Fruit fly (Drosophila melanogaster) whole organism, embryonic: ENCODE results near the gene sicily.

Source experiments
- CG10274 ChIP-seq: fragments of 200-800 bp; sonication (Bioruptor generic); optimal IDR thresholded peaks from 3 replicates; lab custom pipeline; 2017; ENCODE audit warnings: missing biosample characterization, mild to moderate bottlenecking, missing genetic modification characterization
- CG10565 ChIP-seq: fragments of 200-800 bp; sonication (Bioruptor generic); optimal IDR thresholded peaks from 3 replicates; lab custom pipeline; 2016; ENCODE audit warnings: missing biosample characterization, mild to moderate bottlenecking, missing genetic modification characterization
- CG11085 ChIP-seq: fragments of 200-800 bp; sonication (Bioruptor generic); IDR thresholded peaks from 2 replicates; pipeline ENCODE4 v1.3.6; 2022; ENCODE audit warnings: missing biosample characterization, missing genetic modification characterization
- CG11093 ChIP-seq: fragments of 200-800 bp; sonication (Bioruptor generic); IDR thresholded peaks from 3 replicates; pipeline ENCODE4 v1.3.6; 2022; ENCODE audit warnings: missing biosample characterization, missing genetic modification characterization
- CG12219 ChIP-seq: fragments of 200-800 bp; sonication (Bioruptor generic); optimal IDR thresholded peaks from 3 replicates; lab custom pipeline; 2018; ENCODE audit warnings: missing biosample characterization, mild to moderate bottlenecking, missing genetic modification characterization
- CG14050 ChIP-seq: fragments of 200-800 bp; sonication (Bioruptor generic); IDR thresholded peaks from 3 replicates; pipeline ENCODE4 v1.3.6; 2022; ENCODE audit warnings: missing biosample characterization, missing genetic modification characterization
- CG15011 ChIP-seq: fragments of 200-800 bp; sonication (Bioruptor generic); optimal IDR thresholded peaks from 3 replicates; lab custom pipeline; 2018; ENCODE audit warnings: missing biosample characterization, mild to moderate bottlenecking, missing genetic modification characterization
- CG17829 ChIP-seq: fragments of 200-800 bp; optimal IDR thresholded peaks from 2 replicates; lab custom pipeline; 2019; ENCODE audit warnings: missing biosample characterization, mild to moderate bottlenecking, missing genetic modification characterization, moderate library complexity
- CG18476 ChIP-seq: fragments of 200-800 bp; sonication (Bioruptor generic); optimal IDR thresholded peaks from 2 replicates; lab custom pipeline; 2016; ENCODE audit warnings: missing biosample characterization, mild to moderate bottlenecking, missing genetic modification characterization
- CG3995 ChIP-seq: fragments of 200-800 bp; sonication (Bioruptor generic); optimal IDR thresholded peaks from 3 replicates; lab custom pipeline; 2016; ENCODE audit warnings: missing biosample characterization, missing genetic modification characterization
- CG7745 ChIP-seq: fragments of 200-800 bp; sonication (Bioruptor generic); optimal IDR thresholded peaks from 2 replicates; lab custom pipeline; 2018; ENCODE audit warnings: missing biosample characterization, mild to moderate bottlenecking, missing genetic modification characterization, moderate library complexity
- CG7839 ChIP-seq: fragments of 200-800 bp; sonication (Bioruptor generic); optimal IDR thresholded peaks from 3 replicates; lab custom pipeline; 2018; ENCODE audit warnings: missing biosample characterization, mild to moderate bottlenecking, missing genetic modification characterization, moderate library complexity
- CkIIα-i1 ChIP-seq: fragments of 200-800 bp; sonication (Bioruptor generic); IDR thresholded peaks from 2 replicates; pipeline ENCODE4 v1.3.6; 2022; ENCODE audit warnings: missing biosample characterization, missing genetic modification characterization
- Dp ChIP-seq: fragments of 200-800 bp; sonication (Bioruptor generic); optimal IDR thresholded peaks from 2 replicates; lab custom pipeline; 2018; ENCODE audit warnings: missing biosample characterization, mild to moderate bottlenecking, missing genetic modification characterization, moderate library complexity
- Gsc ChIP-seq: fragments of 200-800 bp; sonication (Bioruptor generic); IDR thresholded peaks from 2 replicates; pipeline ENCODE4 v1.3.6; 2022; ENCODE audit warnings: missing biosample characterization, missing genetic modification characterization
- Gug ChIP-seq: fragments of 200-800 bp; sonication (Bioruptor generic); IDR thresholded peaks from 4 replicates; pipeline ENCODE4 v1.3.6; 2022; ENCODE audit warnings: missing biosample characterization, missing genetic modification characterization
- HLH4C ChIP-seq: fragments of 200-800 bp; sonication (Bioruptor generic); IDR thresholded peaks from 3 replicates; pipeline ENCODE4 v1.3.6; 2022; ENCODE audit warnings: missing biosample characterization, missing genetic modification characterization; ENCODE audit not compliant: partially characterized antibody
- Hey ChIP-seq: fragments of 200-800 bp; sonication (Bioruptor generic); optimal IDR thresholded peaks from 3 replicates; lab custom pipeline; 2018; ENCODE audit warnings: missing biosample characterization, mild to moderate bottlenecking, missing genetic modification characterization
- Hr39 ChIP-seq: fragments of >200 bp; optimal IDR thresholded peaks from 2 replicates; lab custom pipeline; 2017
- MTF-1 ChIP-seq: fragments of 200-800 bp; sonication (Bioruptor generic); optimal IDR thresholded peaks from 2 replicates; lab custom pipeline; 2018; ENCODE audit warnings: missing biosample characterization, mild to moderate bottlenecking, missing genetic modification characterization, borderline replicate concordance
- Myb ChIP-seq: fragments of 200-800 bp; sonication (Bioruptor generic); optimal IDR thresholded peaks from 2 replicates; lab custom pipeline; 2016; ENCODE audit warnings: missing biosample characterization, missing genetic modification characterization
- Sin3A ChIP-seq: fragments of >200 bp; optimal IDR thresholded peaks from 2 replicates; lab custom pipeline; 2018
- Six4 ChIP-seq: fragments of 200-800 bp; sonication (Bioruptor generic); optimal IDR thresholded peaks from 2 replicates; lab custom pipeline; 2016; ENCODE audit warnings: missing biosample characterization, missing genetic modification characterization
- Sry-β ChIP-seq: fragments of 200-800 bp; sonication (Bioruptor generic); optimal IDR thresholded peaks from 2 replicates; lab custom pipeline; 2018; ENCODE audit warnings: missing biosample characterization, mild to moderate bottlenecking, missing genetic modification characterization, moderate library complexity
- Taf1 ChIP-seq: fragments of 200-800 bp; sonication (Bioruptor generic); IDR thresholded peaks from 2 replicates; pipeline ENCODE4 v1.3.6; 2022; ENCODE audit warnings: missing biosample characterization, missing genetic modification characterization
- ase ChIP-seq: fragments of 200-800 bp; sonication (Bioruptor generic); IDR thresholded peaks from 3 replicates; pipeline ENCODE4 v1.3.6; 2022; ENCODE audit warnings: missing biosample characterization, missing genetic modification characterization
- cato ChIP-seq: fragments of 200-800 bp; sonication (Bioruptor generic); optimal IDR thresholded peaks from 2 replicates; lab custom pipeline; 2016; ENCODE audit warnings: missing biosample characterization, missing genetic modification characterization, borderline replicate concordance
- dmrt11E ChIP-seq: fragments of 200-800 bp; sonication (Bioruptor generic); optimal IDR thresholded peaks from 3 replicates; lab custom pipeline; 2018; ENCODE audit warnings: missing biosample characterization, mild to moderate bottlenecking, missing genetic modification characterization, moderate library complexity
- grau ChIP-seq: fragments of 200-800 bp; optimal IDR thresholded peaks from 3 replicates; lab custom pipeline; 2019; ENCODE audit warnings: missing biosample characterization, mild to moderate bottlenecking, missing genetic modification characterization, moderate library complexity
- lilli ChIP-seq: fragments of 200-800 bp; sonication (Bioruptor generic); optimal IDR thresholded peaks from 3 replicates; lab custom pipeline; 2016; ENCODE audit warnings: missing biosample characterization, missing genetic modification characterization
- nau ChIP-seq: fragments of 200-800 bp; sonication (Bioruptor generic); optimal IDR thresholded peaks from 3 replicates; lab custom pipeline; 2017; ENCODE audit warnings: missing biosample characterization, mild to moderate bottlenecking, missing genetic modification characterization, missing genetic modification reagents
- nmo ChIP-seq: fragments of 200-800 bp; sonication (Bioruptor generic); optimal IDR thresholded peaks from 2 replicates; lab custom pipeline; 2018; ENCODE audit warnings: missing biosample characterization, mild to moderate bottlenecking, missing genetic modification characterization, moderate library complexity
- pb ChIP-seq: fragments of 200-800 bp; sonication (Bioruptor generic); optimal IDR thresholded peaks from 3 replicates; lab custom pipeline; 2016; ENCODE audit warnings: missing biosample characterization, missing genetic modification characterization
- pfk ChIP-seq: fragments of 200-800 bp; sonication (Bioruptor generic); optimal IDR thresholded peaks from 2 replicates; lab custom pipeline; 2018; ENCODE audit warnings: missing biosample characterization, mild to moderate bottlenecking, missing genetic modification characterization, moderate library complexity
- prd ChIP-seq, 3 experiments: fragments of >200 bp in 2 of 3; fragments of 200-800 bp in 1 of 3; sonication (Bioruptor generic) in 1 of 3; optimal IDR thresholded peaks in 2 of 3; IDR thresholded peaks in 1 of 3; 2 replicates in 2 of 3; 3 replicates in 1 of 3; pipeline versions ENCODE4 v1.3.6 to Lab custom; 2017 to 2022; ENCODE audit warnings: missing biosample characterization in 1 of 3, missing genetic modification characterization in 1 of 3
- sens ChIP-seq: fragments of 200-800 bp; sonication (Bioruptor generic); peaks from one replicate; lab custom pipeline; 2016; ENCODE audit warnings: missing biosample characterization, missing genetic modification characterization
- sisA ChIP-seq: fragments of 200-800 bp; sonication (Bioruptor generic); IDR thresholded peaks from 2 replicates; pipeline ENCODE4 v1.3.6; 2022; ENCODE audit warnings: missing biosample characterization, missing genetic modification characterization
- tgo ChIP-seq: fragments of 200-800 bp; sonication (Bioruptor generic); IDR thresholded peaks from 3 replicates; pipeline ENCODE4 v1.3.6; 2022; ENCODE audit warnings: missing biosample characterization, missing genetic modification characterization
- toy ChIP-seq: fragments of 200-800 bp; sonication (Bioruptor generic); IDR thresholded peaks from 2 replicates; pipeline ENCODE4 v1.3.6; 2022; ENCODE audit warnings: missing biosample characterization, missing genetic modification characterization

Gene sicily

dm6 chrX:11854758-11855465, 36.6 kb upstream of the sicily start, which contains the start of the genes CG10347 and ATP7 (continued):
- TF ChIP-seq CG10274 = no peak
- no peak for TF ChIP-seq sisA (GFP tag; lab: Robert Waterston, UW)
- TF ChIP-seq Sin3A (lab: Kevin White, UChicago) = peak; percentile 72
- no peak for TF ChIP-seq tgo (GFP tag; lab: Robert Waterston, UW)
- peak; percentile 47 for TF ChIP-seq nmo (GFP tag; lab: Kevin White, UChicago)
- TF ChIP-seq HLH4C (GFP tag; lab: Robert Waterston, UW) = peak; percentile 93
- TF ChIP-seq CG14050 (GFP tag; lab: Robert Waterston, UW) = no peak
- no peak for TF ChIP-seq Hr39 (lab: Kevin White, UChicago)
- TF ChIP-seq Taf1 (GFP tag; lab: Robert Waterston, UW) = no peak
- no peak for TF ChIP-seq CG12219
- no peak for TF ChIP-seq cato (GFP tag; lab: Kevin White, UChicago)
- no peak for TF ChIP-seq dmrt11E
- no peak for TF ChIP-seq prd (optimal IDR thresholded peaks at IDR 0.05; lab: Kevin White, UChicago)
- TF ChIP-seq prd (GFP tag; IDR thresholded peaks at IDR 0.05; lab: Robert Waterston, UW) = peak; percentile 22; the same call in 2 of the 3 replicates
- peak; percentile 94 for TF ChIP-seq CG3995 (GFP tag; lab: Kevin White, UChicago)
- no peak for TF ChIP-seq Gsc
- TF ChIP-seq MTF-1 (GFP tag; lab: Kevin White, UChicago) = peak; percentile 92
- TF ChIP-seq Sry-β (GFP tag; lab: Kevin White, UChicago) = peak; percentile 19
- no peak for TF ChIP-seq Hey (tag; lab: Kevin White, UChicago)
- TF ChIP-seq Myb (GFP tag; lab: Kevin White, UChicago) = peak; percentile 14
- no peak for TF ChIP-seq CkIIα-i1 (GFP tag; lab: Robert Waterston, UW)
- TF ChIP-seq Dp (GFP tag; lab: Kevin White, UChicago) = peak; percentile 53
- no peak for TF ChIP-seq pfk
- peak; percentile 26 for TF ChIP-seq CG7839
- TF ChIP-seq CG18476 = peak; percentile 98
- no peak for TF ChIP-seq CG15011 (GFP tag; lab: Kevin White, UChicago)
- TF ChIP-seq nau = peak; percentile 5
- no peak for TF ChIP-seq Six4 (GFP tag; lab: Kevin White, UChicago)
- TF ChIP-seq grau = peak; percentile 25
- TF ChIP-seq CG11093 (GFP tag; lab: Robert Waterston, UW) = no peak
- no peak for TF ChIP-seq CG7745
- TF ChIP-seq CG11085 (GFP tag; lab: Robert Waterston, UW) = no peak
- TF ChIP-seq toy = no peak
- TF ChIP-seq ase (GFP tag; lab: Robert Waterston, UW) = no peak
- TF ChIP-seq pb (GFP tag; lab: Kevin White, UChicago) = no peak
- peak; percentile 20; the same call in 1 of the 4 replicates for TF ChIP-seq Gug (GFP tag; lab: Robert Waterston, UW)
- TF ChIP-seq CG10565 (GFP tag; lab: Kevin White, UChicago) = no peak
- peak; percentile 55 for TF ChIP-seq lilli (GFP tag; lab: Kevin White, UChicago)
- TF ChIP-seq, all 482 proteins: peak for 170

dm6 chrX:11855950-11856349, 35.6 kb upstream of the sicily start:
- TF ChIP-seq CG17829 (no peak), sens (GFP tag; lab: Kevin White, UChicago) (peak; percentile 20)
